Worm (Caenorhabditis elegans): ENCODE data around the gene fat-4.

fat-4 gene

DNA sequence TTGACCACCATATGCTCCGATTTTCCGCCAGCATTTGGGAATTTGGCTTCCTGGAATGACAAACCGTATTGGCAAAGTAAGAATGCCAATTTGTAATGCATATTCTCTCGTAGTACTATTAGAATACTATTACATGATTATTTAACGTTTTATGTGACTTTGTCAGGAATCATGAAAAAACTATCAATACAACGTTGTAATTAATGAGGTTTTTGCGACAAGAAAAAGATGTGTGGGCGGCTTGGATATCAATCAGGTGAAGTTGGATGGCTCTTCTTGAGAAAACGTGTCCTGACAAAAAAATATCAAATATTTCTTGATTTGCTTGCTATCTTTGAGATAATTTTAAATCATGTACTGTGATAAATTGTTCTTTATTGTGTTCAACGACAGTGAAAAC is 48.8 kb downstream of the fat-4 start, which contains the start of gene K07F5.7:
Gene K07F5.7 (minus strand): TSS at position 101 of the 400 bp plus-strand sequence.
- no peak for TF ChIP-seq lsy-2 (tag; optimal IDR thresholded peaks at IDR 0.05)
- TF ChIP-seq nhr-12 (tag; optimal IDR thresholded peaks at IDR 0.05) = no peak
- TF ChIP-seq nhr-76 (tag; optimal IDR thresholded peaks at IDR 0.05) = no peak
- no peak for TF ChIP-seq snpc-4 (tag; optimal IDR thresholded peaks at IDR 0.05)
- no peak for TF ChIP-seq nhr-2 (tag; optimal IDR thresholded peaks at IDR 0.05)
- TF ChIP-seq ham-2 (GFP tag; optimal IDR thresholded peaks at IDR 0.05) = no peak
- no peak for TF ChIP-seq ztf-11 (tag; optimal IDR thresholded peaks at IDR 0.05)
- TF ChIP-seq unc-120 (tag; optimal IDR thresholded peaks at IDR 0.05; ENCODE audit: poor library complexity, severe bottlenecking) = no peak
- TF ChIP-seq drap-1 (GFP tag; optimal IDR thresholded peaks at IDR 0.05) = no peak
- no peak for TF ChIP-seq cnd-1 (tag; optimal IDR thresholded peaks at IDR 0.05)
- TF ChIP-seq mep-1 (tag; optimal IDR thresholded peaks at IDR 0.05) = no peak
- TF ChIP-seq nhr-237 (tag; optimal IDR thresholded peaks at IDR 0.05) = no peak

DNA sequence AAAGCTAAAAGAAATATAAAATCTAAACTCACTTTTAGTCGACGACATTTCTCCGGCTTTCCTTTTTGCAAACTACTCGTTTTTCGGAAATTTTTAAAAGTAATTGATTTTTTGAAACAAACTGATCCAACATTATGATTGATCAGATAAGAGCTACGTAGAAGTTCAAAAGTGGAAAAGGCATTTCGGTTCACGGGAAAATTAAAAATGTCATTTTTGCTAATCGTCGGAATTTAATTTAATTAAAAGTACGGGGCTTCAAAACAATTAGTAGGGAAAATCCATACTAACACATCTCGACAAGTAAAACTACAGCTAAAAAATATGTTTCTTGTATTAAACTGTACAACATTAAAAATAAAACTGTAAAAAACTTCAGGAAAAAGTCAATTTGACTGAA is 50.4 kb downstream of the fat-4 start, which contains the start of gene K07F5.8:
Gene K07F5.8 (minus strand): TSS at position 101 of the 400 bp plus-strand sequence.
- TF ChIP-seq unc-39 (tag; optimal IDR thresholded peaks at IDR 0.05) (no peak), nhr-12 (tag; optimal IDR thresholded peaks at IDR 0.05) (no peak), ces-1 (GFP tag; optimal IDR thresholded peaks at IDR 0.05) (no peak)

ce11 chrIV:9850931-9851330 is 51.7 kb downstream of the fat-4 start, which contains the start of gene ssp-10:
TSS of gene ssp-10 (minus strand) at chrIV:9851031.
- no peak for TF ChIP-seq M03D4.4 (tag; optimal IDR thresholded peaks at IDR 0.05)
- TF ChIP-seq unc-39 (tag; optimal IDR thresholded peaks at IDR 0.05) = no peak
- no peak for TF ChIP-seq drap-1 (GFP tag; optimal IDR thresholded peaks at IDR 0.05)
- TF ChIP-seq sptf-1 (tag; optimal IDR thresholded peaks at IDR 0.05) = no peak
- no peak for TF ChIP-seq hlh-1 (tag; optimal IDR thresholded peaks at IDR 0.05)
- no peak for TF ChIP-seq flh-1 (GFP tag; optimal IDR thresholded peaks at IDR 0.05)
- no peak for TF ChIP-seq blmp-1 (tag; optimal IDR thresholded peaks at IDR 0.05)
- TF ChIP-seq nhr-12 (tag; optimal IDR thresholded peaks at IDR 0.05) = no peak
- no peak for TF ChIP-seq mep-1 (tag; optimal IDR thresholded peaks at IDR 0.05)
- TF ChIP-seq tbx-8 (GFP tag; optimal IDR thresholded peaks at IDR 0.05) = no peak
- TF ChIP-seq mls-2 (tag; optimal IDR thresholded peaks at IDR 0.05) = no peak
